Worm (Caenorhabditis elegans) whole organism, L1 larva: Measurements from ENCODE around the gene K09C6.7.

Experiments
- C16A3.4 ChIP-seq: fragments of 150-350 bp; optimal IDR thresholded peaks from 2 replicates; lab custom pipeline; 2014; ENCODE audit warnings: missing biosample characterization, missing genetic modification characterization
- ama-1 ChIP-seq: fragments of 150-350 bp; optimal IDR thresholded peaks from 2 replicates; lab custom pipeline; 2014
- efl-1 ChIP-seq, 4 experiments: fragments of 150-350 bp; optimal IDR thresholded peaks in 3 of 4; peaks in 1 of 4; 1 replicate in 1 of 4; 2 replicates in 3 of 4; lab custom pipeline; 2014; ENCODE audit warnings: missing biosample characterization in 2 of 4, missing genetic modification characterization in 2 of 4, missing genetic modification reagents in 2 of 4
- mep-1 ChIP-seq: fragments of 150-350 bp; optimal IDR thresholded peaks from 2 replicates; lab custom pipeline; 2014; ENCODE audit warnings: missing biosample characterization, missing genetic modification characterization
- nhr-76 ChIP-seq: sonication (generic microtip); optimal IDR thresholded peaks from 2 replicates; lab custom pipeline; 2017; ENCODE audit warnings: missing biosample characterization, missing genetic modification characterization
- zip-4 ChIP-seq: fragments of 200-800 bp; sonication (Bioruptor generic); optimal IDR thresholded peaks from 2 replicates; lab custom pipeline; 2018; ENCODE audit warnings: mild to moderate bottlenecking, missing genetic modification characterization, moderate library complexity, missing compliant biosample characterization

DNA sequence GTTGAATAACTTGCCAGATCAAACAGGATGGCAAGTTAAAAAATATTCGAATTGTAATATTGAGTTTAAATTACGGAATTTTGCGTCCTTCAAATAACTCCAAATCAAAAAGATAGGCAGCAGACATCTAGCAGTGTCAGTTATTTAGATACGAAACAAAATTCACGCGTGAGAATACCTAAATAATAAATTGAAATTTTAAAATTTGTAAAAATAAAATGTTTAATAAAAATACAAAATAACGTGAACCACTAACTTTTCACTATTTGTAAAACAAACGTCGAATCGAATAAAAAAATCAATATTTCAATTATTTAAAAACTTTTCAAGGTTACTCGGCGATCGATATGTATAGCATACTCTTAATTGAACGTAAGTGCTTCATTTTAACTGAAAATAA lies 37.1 kb upstream of the K09C6.7 start, which contains the start of gene T02B11.9:
- TF ChIP-seq C16A3.4 (tag; lab: Kevin White, UChicago): no peak
- TF ChIP-seq efl-1 (optimal IDR thresholded peaks at IDR 0.05; lab: Kevin White, UChicago): no peak
- no peak for TF ChIP-seq efl-1 (GFP tag; optimal IDR thresholded peaks at IDR 0.05 in 1 of 2; lab: Kevin White, UChicago)
- TF ChIP-seq ama-1 (lab: Kevin White, UChicago): no peak
- no peak for TF ChIP-seq mep-1 (tag; lab: Kevin White, UChicago)
- TF ChIP-seq zip-4 (GFP tag; lab: Kevin White, UChicago): no peak
- TF ChIP-seq nhr-76 (tag; lab: Kevin White, UChicago): no peak
